Fruit fly (Drosophila melanogaster) whole organism, pupa: ENCODE measurements around the gene CG9396.

Experiments used
- CG10348 ChIP-seq: fragments of 200-800 bp; sonication (Bioruptor generic); IDR thresholded peaks from 2 replicates; pipeline ENCODE4 v1.3.6; 2022; ENCODE audit warnings: missing biosample characterization, missing genetic modification characterization
- CG12605 ChIP-seq: fragments of 200-800 bp; sonication (Bioruptor generic); IDR thresholded peaks from 2 replicates; pipeline ENCODE4 v1.3.6; 2022; ENCODE audit warnings: missing biosample characterization, missing genetic modification characterization
- CG13204 ChIP-seq: fragments of 200-800 bp; sonication (Bioruptor generic); optimal IDR thresholded peaks from 2 replicates; lab custom pipeline; 2018; ENCODE audit warnings: missing biosample characterization, mild to moderate bottlenecking, missing genetic modification characterization, moderate library complexity
- CG14655 ChIP-seq: fragments of 200-800 bp; sonication (Bioruptor generic); optimal IDR thresholded peaks from 3 replicates; lab custom pipeline; 2017; ENCODE audit warnings: mild to moderate bottlenecking, missing biosample characterization, missing genetic modification reagents, missing genetic modification characterization
- CG15710 ChIP-seq: fragments of 200-800 bp; sonication (Bioruptor generic); optimal IDR thresholded peaks from 2 replicates; lab custom pipeline; 2018; ENCODE audit warnings: missing biosample characterization, mild to moderate bottlenecking, missing genetic modification characterization, moderate library complexity
- CG17806 ChIP-seq: fragments of 200-800 bp; sonication (Bioruptor generic); optimal IDR thresholded peaks from 2 replicates; lab custom pipeline; 2018; ENCODE audit warnings: missing biosample characterization, mild to moderate bottlenecking, missing genetic modification characterization, moderate library complexity
- CG32121 ChIP-seq: fragments of 200-800 bp; sonication (Bioruptor generic); IDR thresholded peaks from 2 replicates; pipeline ENCODE4 v1.3.6; 2022; ENCODE audit warnings: missing biosample characterization, missing genetic modification characterization
- CG34367 ChIP-seq: fragments of 200-800 bp; sonication (Bioruptor generic); optimal IDR thresholded peaks from 2 replicates; lab custom pipeline; 2018; ENCODE audit warnings: missing biosample characterization, mild to moderate bottlenecking, missing genetic modification characterization
- CG4496 ChIP-seq: fragments of 200-800 bp; sonication (Bioruptor generic); IDR thresholded peaks from 3 replicates; pipeline ENCODE4 v1.3.6; 2022; ENCODE audit warnings: missing biosample characterization, missing genetic modification characterization
- CG8159 ChIP-seq: fragments of 200-800 bp; sonication (Bioruptor generic); optimal IDR thresholded peaks from 3 replicates; lab custom pipeline; 2018; ENCODE audit warnings: missing biosample characterization, mild to moderate bottlenecking, missing genetic modification characterization, moderate library complexity
- CG8301 ChIP-seq: fragments of 200-800 bp; sonication (Bioruptor generic); optimal IDR thresholded peaks from 2 replicates; lab custom pipeline; 2018; ENCODE audit warnings: missing biosample characterization, mild to moderate bottlenecking, missing genetic modification characterization
- CG9948 ChIP-seq: fragments of 200-800 bp; sonication (Bioruptor generic); optimal IDR thresholded peaks from 2 replicates; lab custom pipeline; 2018; ENCODE audit warnings: missing biosample characterization, mild to moderate bottlenecking, missing genetic modification characterization, moderate library complexity
- D1 ChIP-seq: fragments of 200-800 bp; sonication (Bioruptor generic); optimal IDR thresholded peaks from 2 replicates; lab custom pipeline; 2018; ENCODE audit warnings: missing biosample characterization, mild to moderate bottlenecking, missing genetic modification characterization, moderate library complexity
- EcR ChIP-seq: fragments of 200-800 bp; sonication (Bioruptor generic); optimal IDR thresholded peaks from 3 replicates; lab custom pipeline; 2019; ENCODE audit warnings: missing biosample characterization, missing genetic modification characterization, mild to moderate bottlenecking, moderate library complexity, missing genetic modification reagents
- Ets98B ChIP-seq: fragments of 200-800 bp; sonication (Bioruptor generic); IDR thresholded peaks from 2 replicates; pipeline ENCODE4 v1.3.6; 2022; ENCODE audit warnings: missing biosample characterization, missing genetic modification characterization
- Pif1A ChIP-seq: fragments of 200-800 bp; sonication (Bioruptor generic); optimal IDR thresholded peaks from 3 replicates; lab custom pipeline; 2016; ENCODE audit warnings: missing biosample characterization, missing genetic modification characterization
- Pif1B ChIP-seq: fragments of 200-800 bp; sonication (Bioruptor generic); optimal IDR thresholded peaks from 3 replicates; lab custom pipeline; 2016; ENCODE audit warnings: missing biosample characterization, missing genetic modification characterization
- Snoo ChIP-seq: fragments of 200-800 bp; sonication (Bioruptor generic); optimal IDR thresholded peaks from 3 replicates; lab custom pipeline; 2017; ENCODE audit warnings: missing biosample characterization, mild to moderate bottlenecking, missing genetic modification characterization, inconsistent platforms
- fd96Ca ChIP-seq: fragments of 200-800 bp; sonication (Bioruptor generic); IDR thresholded peaks from 3 replicates; pipeline ENCODE4 v1.3.6; 2022; ENCODE audit warnings: missing biosample characterization, missing genetic modification characterization
- gl ChIP-seq: fragments of 200-800 bp; sonication (Bioruptor generic); optimal IDR thresholded peaks from 2 replicates; lab custom pipeline; 2018; ENCODE audit warnings: missing biosample characterization, mild to moderate bottlenecking, missing genetic modification characterization
- rn ChIP-seq: fragments of 200-800 bp; sonication (Bioruptor generic); IDR thresholded peaks from 2 replicates; pipeline ENCODE4 v1.3.6; 2022; ENCODE audit warnings: missing biosample characterization, missing genetic modification characterization

CG9396 gene

DNA sequence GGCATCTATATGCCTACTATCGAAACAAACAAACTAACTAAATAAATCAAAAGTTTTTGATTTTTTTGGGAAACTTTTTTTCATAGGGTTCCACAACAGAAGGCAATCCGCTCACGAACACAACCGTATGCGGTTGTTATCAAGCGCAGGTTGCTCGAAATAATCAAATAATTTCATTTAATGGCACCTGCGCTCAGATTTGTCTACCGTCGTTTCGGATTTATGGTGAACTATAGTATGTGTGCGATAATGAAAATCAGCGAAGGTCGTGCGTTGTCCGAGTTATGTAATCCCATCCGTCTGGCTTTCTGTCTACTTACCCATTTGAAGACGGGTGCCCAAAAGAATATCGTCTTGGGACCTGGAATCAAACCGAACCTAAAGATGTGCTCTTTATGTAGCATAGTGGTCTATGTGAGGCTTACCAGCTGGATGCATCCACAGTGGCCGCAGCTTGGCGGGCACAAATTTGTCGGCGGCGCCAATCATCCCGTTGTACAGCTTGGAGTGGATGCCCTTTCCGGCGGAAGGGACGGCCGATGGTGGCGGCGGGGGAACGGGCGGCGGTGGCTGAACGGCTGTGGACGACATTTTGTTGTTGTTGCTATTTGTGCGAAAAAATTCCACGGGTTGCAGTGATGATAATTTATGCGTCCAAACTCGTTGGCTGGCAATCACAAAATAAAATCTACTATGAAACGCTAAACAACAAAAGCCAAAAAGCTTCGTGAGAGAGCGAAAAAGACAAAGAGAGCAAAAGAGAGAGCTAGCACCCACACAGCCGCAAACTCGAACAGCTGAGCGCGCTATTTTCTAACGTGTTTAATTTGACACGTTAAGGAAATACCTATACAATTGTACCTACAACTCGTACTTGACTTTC, 1.7 kb upstream of the CG9396 start:
- TF ChIP-seq CG12605 (GFP tag; lab: Robert Waterston, UW) (no peak; the same call in 1 of the 2 replicates), CG14655 (GFP tag; lab: Kevin White, UChicago) (no peak), CG17806 (tag; lab: Kevin White, UChicago) (no peak), CG8159 (tag; lab: Kevin White, UChicago) (no peak), CG10348 (GFP tag; lab: Robert Waterston, UW) (no peak), rn (GFP tag; lab: Robert Waterston, UW) (no peak), Snoo (tag; lab: Kevin White, UChicago) (no peak), CG4496 (GFP tag; lab: Robert Waterston, UW) (no peak), Ets98B (GFP tag; lab: Robert Waterston, UW) (no peak), EcR (GFP tag; lab: Kevin White, UChicago) (no peak), CG9948 (tag; lab: Kevin White, UChicago) (no peak), CG32121 (GFP tag; lab: Robert Waterston, UW) (no peak), fd96Ca (no peak), gl (tag; lab: Kevin White, UChicago) (no peak), D1 (tag; lab: Kevin White, UChicago) (no peak), Pif1A (no peak), CG13204 (no peak), CG34367 (tag; lab: Kevin White, UChicago) (no peak)

DNA sequence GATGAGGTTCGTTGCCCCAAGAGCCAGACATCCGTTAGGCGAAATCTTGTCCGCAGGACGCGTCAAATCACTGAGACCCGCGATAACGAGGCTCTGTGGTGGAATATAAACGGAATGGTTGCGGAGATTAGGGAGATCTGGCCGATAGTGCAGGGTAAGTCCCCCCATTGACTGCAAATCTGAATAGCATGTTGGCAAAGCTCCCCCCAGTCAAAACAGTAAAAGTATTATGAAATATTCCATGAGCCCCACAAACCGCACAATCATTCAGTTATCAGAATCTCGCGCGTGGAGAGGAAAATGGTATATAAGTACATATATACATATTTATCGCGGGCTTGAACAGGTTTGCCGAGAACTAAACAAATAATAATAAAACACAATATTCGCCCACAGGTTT, 766 bp downstream of the CG9396 start:
- TF ChIP-seq Pif1A, result no peak
- no peak for TF ChIP-seq CG9948 (tag; lab: Kevin White, UChicago)
- TF ChIP-seq Pif1B (GFP tag; lab: Kevin White, UChicago), result no peak
- no peak for TF ChIP-seq gl (tag; lab: Kevin White, UChicago)
- peak; percentile 30 for TF ChIP-seq EcR (GFP tag; lab: Kevin White, UChicago)
- no peak for TF ChIP-seq CG10348 (GFP tag; lab: Robert Waterston, UW)
- no peak for TF ChIP-seq CG14655 (GFP tag; lab: Kevin White, UChicago)
- TF ChIP-seq CG32121 (GFP tag; lab: Robert Waterston, UW), result no peak
- TF ChIP-seq CG13204, result no peak

DNA sequence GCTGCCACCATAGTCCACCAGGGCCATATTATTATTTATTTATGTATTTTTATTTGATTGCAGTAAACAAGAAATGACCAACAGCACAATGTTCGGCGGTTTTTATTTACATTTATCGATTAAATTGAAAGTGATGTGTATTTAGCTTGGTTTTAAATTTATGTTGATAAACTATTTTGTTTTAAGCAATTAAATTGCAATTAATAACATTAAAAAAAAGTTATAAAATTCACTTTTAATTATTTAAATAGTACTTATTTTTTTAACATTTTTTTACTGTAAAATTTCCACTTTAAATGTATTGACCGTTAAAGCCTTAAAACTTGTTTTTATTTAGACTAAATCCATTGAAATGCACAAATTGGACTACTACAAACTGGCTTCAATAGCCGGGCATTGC, 1.3 kb downstream of the CG9396 start, which contains the start of gene CG16790:
TSS of gene CG16790 (minus strand) at position 101 of the 400 bp plus-strand sequence.
- no peak for TF ChIP-seq CG4496 (GFP tag; lab: Robert Waterston, UW)

DNA sequence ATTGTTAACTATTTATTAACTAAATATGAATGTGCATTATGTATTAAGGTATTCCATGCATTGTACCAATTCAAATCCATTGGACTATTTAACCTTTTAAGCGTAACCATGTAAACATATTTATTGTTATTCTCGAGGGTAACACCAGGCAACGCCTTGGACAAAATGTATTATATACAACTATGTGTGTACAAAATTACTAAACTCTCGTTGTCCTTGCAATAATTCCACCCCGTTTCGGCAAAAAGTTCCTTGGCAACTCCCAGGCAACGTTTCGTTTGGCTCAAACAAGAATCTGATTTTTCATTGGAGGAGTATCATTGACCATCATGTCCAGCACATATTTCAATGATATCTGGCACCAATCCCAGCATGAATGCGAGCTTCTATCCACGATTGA, 5.5 kb downstream of the CG9396 start, which contains the start of gene CG16789:
TSS of gene CG16789 (plus strand) at position 301 of the 400 bp plus-strand sequence.
- no peak for TF ChIP-seq gl (tag; lab: Kevin White, UChicago)
- TF ChIP-seq CG32121 (GFP tag; lab: Robert Waterston, UW), result no peak
- no peak for TF ChIP-seq CG13204
- no peak for TF ChIP-seq CG12605 (GFP tag; lab: Robert Waterston, UW)
- TF ChIP-seq Pif1A, result no peak
- TF ChIP-seq CG9948 (tag; lab: Kevin White, UChicago), result no peak
- no peak for TF ChIP-seq CG10348 (GFP tag; lab: Robert Waterston, UW)
- no peak for TF ChIP-seq D1 (tag; lab: Kevin White, UChicago)

DNA sequence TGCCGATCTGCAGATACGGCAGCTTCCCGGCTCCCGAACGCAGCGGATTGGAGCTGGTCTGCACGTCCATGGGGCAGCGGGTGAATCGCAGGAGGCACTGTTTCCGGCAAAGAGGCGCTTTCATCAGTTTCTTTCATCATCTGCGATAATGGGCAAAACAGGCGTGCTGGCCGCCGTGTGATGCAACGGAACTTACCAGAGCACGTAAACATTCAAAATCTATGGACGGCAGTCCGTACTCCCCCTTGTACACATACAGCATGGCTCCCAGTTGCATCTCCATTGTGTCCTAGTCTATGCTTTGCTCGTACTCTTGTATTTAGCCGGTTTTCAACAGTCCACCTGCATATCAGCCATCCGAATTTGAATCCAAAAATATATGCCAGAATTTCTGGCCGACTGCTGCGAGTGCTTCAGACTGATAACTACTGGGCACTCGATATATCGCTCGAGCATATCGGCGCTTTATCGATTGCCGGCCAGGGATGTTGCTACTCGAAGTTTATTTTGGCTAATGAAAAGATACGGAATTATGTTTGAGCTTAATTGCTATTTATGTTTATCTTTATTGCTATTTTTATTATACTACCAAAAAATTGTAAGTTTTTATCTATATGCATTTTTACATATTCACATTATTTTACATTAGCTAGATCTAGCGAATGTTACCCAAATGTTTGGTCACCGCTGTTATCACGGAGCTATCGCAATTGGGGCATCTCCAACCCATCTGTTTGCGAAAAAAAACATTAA, 8.0 kb downstream of the CG9396 start, which contains the start of the genes CG9393 and Vps45:
TSS of gene CG9393 (minus strand) at position 434 of the 753 bp plus-strand sequence.
TSS of gene Vps45 (plus strand) at position 685 of the 753 bp plus-strand sequence.
- no peak for TF ChIP-seq Ets98B (GFP tag; lab: Robert Waterston, UW)
- TF ChIP-seq CG13204, result no peak
- TF ChIP-seq CG8159 (tag; lab: Kevin White, UChicago), result no peak
- TF ChIP-seq D1 (tag; lab: Kevin White, UChicago), result no peak
- TF ChIP-seq CG15710, result peak; percentile 38
- TF ChIP-seq CG4496 (GFP tag; lab: Robert Waterston, UW), result 0 out of 3 replicates have a peak, but pooled peaks have one; percentile 42
- TF ChIP-seq CG8301 (tag; lab: Kevin White, UChicago), result no peak
- TF ChIP-seq gl (tag; lab: Kevin White, UChicago), result no peak
- TF ChIP-seq CG12605 (GFP tag; lab: Robert Waterston, UW), result no peak
- no peak for TF ChIP-seq EcR (GFP tag; lab: Kevin White, UChicago)
- no peak for TF ChIP-seq CG10348 (GFP tag; lab: Robert Waterston, UW)
- TF ChIP-seq CG34367 (tag; lab: Kevin White, UChicago), result no peak
- TF ChIP-seq CG17806 (tag; lab: Kevin White, UChicago), result peak; percentile 31
- TF ChIP-seq CG9948 (tag; lab: Kevin White, UChicago), result peak; percentile 26
- TF ChIP-seq Pif1B (GFP tag; lab: Kevin White, UChicago), result no peak
- TF ChIP-seq Snoo (tag; lab: Kevin White, UChicago), result no peak
- TF ChIP-seq rn (GFP tag; lab: Robert Waterston, UW), result no peak
- TF ChIP-seq fd96Ca, result no peak
- TF ChIP-seq Pif1A, result no peak
- TF ChIP-seq CG14655 (GFP tag; lab: Kevin White, UChicago), result no peak
- TF ChIP-seq CG32121 (GFP tag; lab: Robert Waterston, UW), result peak; percentile 32; the same call in 1 of the 2 replicates
- TF ChIP-seq, all 21 proteins: peak for 5
